Worm (Caenorhabditis elegans): ENCODE measurements around the gene sumv-1.

- TF ChIP-seq W03F9.2 (tag; optimal IDR thresholded peaks at IDR 0.05) (no peak), dao-5 (tag; optimal IDR thresholded peaks at IDR 0.05) (no peak)
These were observed 35.3 kb downstream of the sumv-1 start, which contains the start of gene ZC155.2 for ce11 chrIII:5218687-5219086.
